Fruit fly (Drosophila melanogaster) S2 (cell line): Measurements from ENCODE around the gene Peritrophin-15b.

Experiments used
- CG8478 ChIP-seq: fragments of >200 bp; optimal IDR thresholded peaks from 2 replicates; lab custom pipeline; 2018
- CTCF ChIP-seq, 2 experiments: fragments of >200 bp; optimal IDR thresholded peaks; 2 replicates each; lab custom pipeline; 2018

DNA sequence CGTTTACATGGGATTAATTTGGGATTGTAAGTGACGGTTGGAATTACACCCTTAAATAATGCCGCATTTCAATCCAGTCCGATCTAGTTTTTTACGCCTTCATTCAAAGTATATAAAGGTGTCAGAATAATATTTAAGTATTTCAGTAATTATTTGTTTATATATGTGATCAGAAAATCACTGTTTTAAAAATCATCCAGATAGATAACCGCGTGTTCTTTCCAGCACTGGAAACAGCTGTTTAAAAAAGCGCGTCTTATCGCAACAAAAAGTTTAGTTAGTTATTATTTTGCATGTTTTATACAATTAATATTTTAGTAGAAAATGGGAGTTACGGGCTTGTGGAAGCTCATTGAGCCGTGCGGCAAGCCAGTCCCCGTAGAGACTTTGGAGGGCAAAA lies 43.3 kb upstream of the Peritrophin-15b start, which contains the start of gene mus201:
- TF ChIP-seq CG8478 (lab: Kevin White, UChicago) (no peak), CTCF (optimal IDR thresholded peaks at IDR 0.05; lab: Kevin White, UChicago) (no peak)
